Fruit fly (Drosophila melanogaster) whole organism, pupa: Measurements from ENCODE around the gene ca.

Experiments
- CG10348 ChIP-seq: fragments of 200-800 bp; sonication (Bioruptor generic); IDR thresholded peaks from 2 replicates; pipeline ENCODE4 v1.3.6; 2022; ENCODE audit warnings: missing biosample characterization, missing genetic modification characterization
- CG12605 ChIP-seq: fragments of 200-800 bp; sonication (Bioruptor generic); IDR thresholded peaks from 2 replicates; pipeline ENCODE4 v1.3.6; 2022; ENCODE audit warnings: missing biosample characterization, missing genetic modification characterization
- CG13204 ChIP-seq: fragments of 200-800 bp; sonication (Bioruptor generic); optimal IDR thresholded peaks from 2 replicates; lab custom pipeline; 2018; ENCODE audit warnings: missing biosample characterization, mild to moderate bottlenecking, missing genetic modification characterization, moderate library complexity
- CG14655 ChIP-seq: fragments of 200-800 bp; sonication (Bioruptor generic); optimal IDR thresholded peaks from 3 replicates; lab custom pipeline; 2017; ENCODE audit warnings: mild to moderate bottlenecking, missing biosample characterization, missing genetic modification reagents, missing genetic modification characterization
- CG15710 ChIP-seq: fragments of 200-800 bp; sonication (Bioruptor generic); optimal IDR thresholded peaks from 2 replicates; lab custom pipeline; 2018; ENCODE audit warnings: missing biosample characterization, mild to moderate bottlenecking, missing genetic modification characterization, moderate library complexity
- CG17806 ChIP-seq: fragments of 200-800 bp; sonication (Bioruptor generic); optimal IDR thresholded peaks from 2 replicates; lab custom pipeline; 2018; ENCODE audit warnings: missing biosample characterization, mild to moderate bottlenecking, missing genetic modification characterization, moderate library complexity
- CG32121 ChIP-seq: fragments of 200-800 bp; sonication (Bioruptor generic); IDR thresholded peaks from 2 replicates; pipeline ENCODE4 v1.3.6; 2022; ENCODE audit warnings: missing biosample characterization, missing genetic modification characterization
- CG34367 ChIP-seq: fragments of 200-800 bp; sonication (Bioruptor generic); optimal IDR thresholded peaks from 2 replicates; lab custom pipeline; 2018; ENCODE audit warnings: missing biosample characterization, mild to moderate bottlenecking, missing genetic modification characterization
- CG4496 ChIP-seq: fragments of 200-800 bp; sonication (Bioruptor generic); IDR thresholded peaks from 3 replicates; pipeline ENCODE4 v1.3.6; 2022; ENCODE audit warnings: missing biosample characterization, missing genetic modification characterization
- CG8159 ChIP-seq: fragments of 200-800 bp; sonication (Bioruptor generic); optimal IDR thresholded peaks from 3 replicates; lab custom pipeline; 2018; ENCODE audit warnings: missing biosample characterization, mild to moderate bottlenecking, missing genetic modification characterization, moderate library complexity
- CG8301 ChIP-seq: fragments of 200-800 bp; sonication (Bioruptor generic); optimal IDR thresholded peaks from 2 replicates; lab custom pipeline; 2018; ENCODE audit warnings: missing biosample characterization, mild to moderate bottlenecking, missing genetic modification characterization
- CG9948 ChIP-seq: fragments of 200-800 bp; sonication (Bioruptor generic); optimal IDR thresholded peaks from 2 replicates; lab custom pipeline; 2018; ENCODE audit warnings: missing biosample characterization, mild to moderate bottlenecking, missing genetic modification characterization, moderate library complexity
- D1 ChIP-seq: fragments of 200-800 bp; sonication (Bioruptor generic); optimal IDR thresholded peaks from 2 replicates; lab custom pipeline; 2018; ENCODE audit warnings: missing biosample characterization, mild to moderate bottlenecking, missing genetic modification characterization, moderate library complexity
- EcR ChIP-seq: fragments of 200-800 bp; sonication (Bioruptor generic); optimal IDR thresholded peaks from 3 replicates; lab custom pipeline; 2019; ENCODE audit warnings: missing biosample characterization, missing genetic modification characterization, mild to moderate bottlenecking, moderate library complexity, missing genetic modification reagents
- Ets98B ChIP-seq: fragments of 200-800 bp; sonication (Bioruptor generic); IDR thresholded peaks from 2 replicates; pipeline ENCODE4 v1.3.6; 2022; ENCODE audit warnings: missing biosample characterization, missing genetic modification characterization
- Pif1A ChIP-seq: fragments of 200-800 bp; sonication (Bioruptor generic); optimal IDR thresholded peaks from 3 replicates; lab custom pipeline; 2016; ENCODE audit warnings: missing biosample characterization, missing genetic modification characterization
- Pif1B ChIP-seq: fragments of 200-800 bp; sonication (Bioruptor generic); optimal IDR thresholded peaks from 3 replicates; lab custom pipeline; 2016; ENCODE audit warnings: missing biosample characterization, missing genetic modification characterization
- Snoo ChIP-seq: fragments of 200-800 bp; sonication (Bioruptor generic); optimal IDR thresholded peaks from 3 replicates; lab custom pipeline; 2017; ENCODE audit warnings: missing biosample characterization, mild to moderate bottlenecking, missing genetic modification characterization, inconsistent platforms
- fd96Ca ChIP-seq: fragments of 200-800 bp; sonication (Bioruptor generic); IDR thresholded peaks from 3 replicates; pipeline ENCODE4 v1.3.6; 2022; ENCODE audit warnings: missing biosample characterization, missing genetic modification characterization
- gl ChIP-seq: fragments of 200-800 bp; sonication (Bioruptor generic); optimal IDR thresholded peaks from 2 replicates; lab custom pipeline; 2018; ENCODE audit warnings: missing biosample characterization, mild to moderate bottlenecking, missing genetic modification characterization
- rn ChIP-seq: fragments of 200-800 bp; sonication (Bioruptor generic); IDR thresholded peaks from 2 replicates; pipeline ENCODE4 v1.3.6; 2022; ENCODE audit warnings: missing biosample characterization, missing genetic modification characterization

Gene ca

dm6 chr3R:29782367-29782766 lies 24.2 kb upstream of the ca start:
- TF ChIP-seq CG14655 (GFP tag; lab: Kevin White, UChicago) (no peak), CG8159 (tag; lab: Kevin White, UChicago) (peak; percentile 20), Pif1B (GFP tag; lab: Kevin White, UChicago) (peak; percentile 0), CG32121 (GFP tag; lab: Robert Waterston, UW) (peak; percentile 44; the same call in 1 of the 2 replicates), CG12605 (GFP tag; lab: Robert Waterston, UW) (no peak), EcR (GFP tag; lab: Kevin White, UChicago) (peak; percentile 71), Ets98B (peak; percentile 49; the same call in 1 of the 2 replicates), CG4496 (GFP tag; lab: Robert Waterston, UW) (0 out of 3 replicates have a peak, but pooled peaks have one; percentile 44), CG17806 (tag; lab: Kevin White, UChicago) (no peak), CG9948 (tag; lab: Kevin White, UChicago) (no peak), gl (tag; lab: Kevin White, UChicago) (no peak), CG13204 (GFP tag; lab: Kevin White, UChicago) (peak; percentile 40), Pif1A (GFP tag; lab: Kevin White, UChicago) (no peak), CG34367 (tag; lab: Kevin White, UChicago) (no peak), Snoo (tag; lab: Kevin White, UChicago) (peak; percentile 36), CG10348 (GFP tag; lab: Robert Waterston, UW) (no peak)

dm6 chr3R:29783210-29783609 lies 23.4 kb upstream of the ca start:
- no peak for TF ChIP-seq Pif1A (GFP tag; lab: Kevin White, UChicago)
- TF ChIP-seq fd96Ca (GFP tag; lab: Robert Waterston, UW) = no peak
- TF ChIP-seq rn (GFP tag; lab: Robert Waterston, UW) = no peak
- TF ChIP-seq CG17806 (tag; lab: Kevin White, UChicago) = no peak

- no peak for TF ChIP-seq Pif1B (GFP tag; lab: Kevin White, UChicago)
- no peak for TF ChIP-seq CG12605 (GFP tag; lab: Robert Waterston, UW)
- TF ChIP-seq fd96Ca (GFP tag; lab: Robert Waterston, UW) = no peak
- TF ChIP-seq CG17806 (tag; lab: Kevin White, UChicago) = no peak
- TF ChIP-seq D1 (tag; lab: Kevin White, UChicago) = no peak
- no peak for TF ChIP-seq Ets98B
- TF ChIP-seq Snoo (tag; lab: Kevin White, UChicago) = no peak
- no peak for TF ChIP-seq CG8159 (tag; lab: Kevin White, UChicago)
- no peak for TF ChIP-seq rn (GFP tag; lab: Robert Waterston, UW)
Observed at dm6 chr3R:29785242-29785641, 21.4 kb upstream of the ca start.

DNA sequence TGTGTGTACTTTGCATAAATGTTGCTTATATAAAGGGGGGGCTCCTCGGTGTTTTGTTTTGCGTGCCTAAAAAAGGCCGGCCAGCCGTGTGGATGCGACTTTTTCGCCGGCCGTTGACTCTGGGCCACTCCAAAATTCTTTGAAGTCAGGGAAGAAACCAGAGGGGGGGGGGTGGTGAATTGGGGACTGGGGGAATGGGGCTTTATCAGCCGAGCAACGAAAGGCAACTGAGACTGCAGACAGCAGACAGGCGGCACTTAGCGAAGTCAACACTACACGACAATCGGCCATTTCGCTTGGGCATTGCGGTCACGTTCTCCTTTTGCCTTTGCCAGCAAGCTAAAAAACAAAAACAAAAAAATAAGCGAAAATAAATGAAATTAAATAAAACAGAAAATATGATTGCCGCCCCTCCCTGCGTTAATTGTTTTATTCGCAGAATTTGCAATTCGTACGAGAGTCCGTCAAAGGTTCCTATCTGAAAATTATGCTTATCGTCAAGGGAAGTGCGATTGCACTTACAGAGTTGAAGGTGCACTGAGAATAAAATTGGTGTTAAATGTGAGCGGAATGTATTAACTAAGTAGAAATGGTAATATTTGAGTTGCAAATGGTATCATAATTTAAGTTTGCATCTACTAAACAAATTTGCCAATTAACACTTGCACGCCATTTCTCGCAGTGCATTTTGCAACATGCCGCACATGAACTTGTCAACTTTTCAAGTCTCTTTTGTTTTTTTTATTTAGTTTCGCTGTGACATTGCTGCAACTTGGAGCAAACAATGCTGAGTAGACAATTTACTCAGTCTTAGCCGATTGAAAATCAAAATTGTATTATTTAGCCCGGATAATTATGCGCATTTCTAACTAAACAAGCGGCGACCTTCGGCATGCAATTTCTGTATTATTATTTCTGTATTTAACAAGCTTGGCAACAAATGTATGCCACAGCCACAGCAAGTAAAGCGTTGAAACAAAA lies 20.3 kb upstream of the ca start:
- TF ChIP-seq CG8301 (peak; percentile 53), CG8159 (tag; lab: Kevin White, UChicago) (peak; percentile 71), CG4496 (GFP tag; lab: Robert Waterston, UW) (peak; percentile 75), fd96Ca (GFP tag; lab: Robert Waterston, UW) (peak; percentile 74), CG10348 (GFP tag; lab: Robert Waterston, UW) (no peak), Snoo (tag; lab: Kevin White, UChicago) (peak; percentile 90), Ets98B (0 out of 2 replicates have a peak, but pooled peaks have one; percentile 22), CG32121 (GFP tag; lab: Robert Waterston, UW) (peak; percentile 59; the same call in 1 of the 2 replicates), CG9948 (tag; lab: Kevin White, UChicago) (peak; percentile 49), Pif1A (GFP tag; lab: Kevin White, UChicago) (peak; percentile 87), CG17806 (tag; lab: Kevin White, UChicago) (peak; percentile 63), CG13204 (GFP tag; lab: Kevin White, UChicago) (no peak), EcR (GFP tag; lab: Kevin White, UChicago) (no peak), rn (GFP tag; lab: Robert Waterston, UW) (0 out of 2 replicates have a peak, but pooled peaks have one; percentile 28), Pif1B (GFP tag; lab: Kevin White, UChicago) (peak; percentile 77)

- TF ChIP-seq CG15710 (tag; lab: Kevin White, UChicago) = no peak
- TF ChIP-seq CG34367 (tag; lab: Kevin White, UChicago) = no peak
- peak; percentile 6 for TF ChIP-seq Snoo (tag; lab: Kevin White, UChicago)
- no peak for TF ChIP-seq gl (tag; lab: Kevin White, UChicago)
Observed at dm6 chr3R:29787891-29788549, 18.6 kb upstream of the ca start.
